Worm (Caenorhabditis elegans): ENCODE data around the gene nlp-35.

Gene nlp-35

DNA sequence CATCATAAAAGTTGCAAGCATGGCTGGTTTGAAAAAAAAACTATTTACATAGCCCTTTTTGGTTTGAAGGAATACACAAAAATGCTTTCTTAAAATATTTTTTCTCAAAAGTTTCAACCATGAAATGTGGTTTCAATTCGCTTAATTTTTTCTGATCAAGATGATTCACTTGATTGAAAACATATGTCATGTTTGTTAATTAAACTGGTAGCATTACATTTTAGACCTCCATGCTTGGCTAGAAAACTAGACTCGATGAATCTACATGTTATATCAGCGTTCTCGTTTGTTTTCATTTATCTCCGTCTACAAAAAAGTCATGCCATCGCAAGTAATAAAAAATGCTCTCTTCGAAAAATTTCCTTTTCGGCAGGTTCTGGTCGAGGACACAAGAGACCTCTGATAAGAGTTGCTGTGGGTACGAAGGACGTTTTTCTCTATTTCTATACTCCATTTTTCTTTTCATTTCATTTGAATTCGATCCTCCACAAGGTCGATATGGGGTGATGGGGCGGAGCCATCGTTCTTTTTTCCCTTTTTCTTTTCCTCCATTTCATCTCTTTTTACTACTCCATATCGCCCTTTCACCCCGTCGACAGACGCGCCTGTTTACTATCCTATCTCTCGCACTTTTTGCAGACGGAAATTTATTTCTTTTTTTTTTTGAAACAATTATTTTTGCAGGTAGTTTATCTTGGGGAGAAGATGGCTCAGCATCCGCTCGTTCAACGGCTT lies 7.1 kb upstream of the nlp-35 start, which contains the start of gene elo-1 (continued):
- peak; percentile 15 for TF ChIP-seq ztf-22 (GFP tag; optimal IDR thresholded peaks at IDR 0.05)
- no peak for TF ChIP-seq him-1 (tag; optimal IDR thresholded peaks at IDR 0.05)
- no peak for TF ChIP-seq F10E7.11 (tag; optimal IDR thresholded peaks at IDR 0.05)
- TF ChIP-seq hrde-1 (tag; optimal IDR thresholded peaks at IDR 0.05; ENCODE audit: borderline replicate concordance), result no peak
- no peak for TF ChIP-seq ceh-91 (GFP tag; IDR thresholded peaks at IDR 0.05)
- TF ChIP-seq F39B2.1 (GFP tag; IDR thresholded peaks at IDR 0.05), result no peak
- no peak for TF ChIP-seq ztf-28 (GFP tag; IDR thresholded peaks at IDR 0.05)
- TF ChIP-seq ceh-79 (tag; optimal IDR thresholded peaks at IDR 0.05), result no peak
- no peak for TF ChIP-seq lsy-27 (tag; optimal IDR thresholded peaks at IDR 0.05; ENCODE audit: borderline replicate concordance, insufficient read depth)
- peak; percentile 41 for TF ChIP-seq attf-5 (GFP tag; optimal IDR thresholded peaks at IDR 0.05)
- TF ChIP-seq pha-4 (tag; optimal IDR thresholded peaks at IDR 0.05), result no peak
- TF ChIP-seq snpc-4 (GFP tag; optimal IDR thresholded peaks at IDR 0.05), result no peak
- peak in 1 of 4 experiments; percentile 26 for TF ChIP-seq snpc-4 (tag; optimal IDR thresholded peaks at IDR 0.05)
- no peak for TF ChIP-seq mxl-1 (tag; optimal IDR thresholded peaks at IDR 0.05)
- no peak for TF ChIP-seq F57A8.1 (GFP tag; optimal IDR thresholded peaks at IDR 0.05)
- no peak for TF ChIP-seq attf-6 (GFP tag; IDR thresholded peaks at IDR 0.05)
- TF ChIP-seq ceh-100 (GFP tag; IDR thresholded peaks at IDR 0.05), result no peak
- TF ChIP-seq sdz-38 (tag; optimal IDR thresholded peaks at IDR 0.05), result no peak
- no peak for TF ChIP-seq snpc-1.3 (tag; optimal IDR thresholded peaks at IDR 0.05; ENCODE audit: insufficient read depth)
- TF ChIP-seq K11D2.4 (GFP tag; IDR thresholded peaks at IDR 0.05), result no peak
- TF ChIP-seq mes-4 (tag; optimal IDR thresholded peaks at IDR 0.05), result no peak
- no peak for TF ChIP-seq chd-7 (tag; optimal IDR thresholded peaks at IDR 0.05)
- TF ChIP-seq B0336.3 (GFP tag; IDR thresholded peaks at IDR 0.05), result peak; percentile 44; the same call in 1 of the 2 replicates
- TF ChIP-seq nhr-80 (tag; optimal IDR thresholded peaks at IDR 0.05), result peak; percentile 98
- TF ChIP-seq C17E4.6 (GFP tag; IDR thresholded peaks at IDR 0.05), result no peak
- TF ChIP-seq lin-26 (GFP tag; IDR thresholded peaks at IDR 0.05), result no peak; the same call in 1 of the 2 replicates
- TF ChIP-seq ceh-27 (GFP tag; optimal IDR thresholded peaks at IDR 0.05), result no peak
- no peak for TF ChIP-seq ztf-6 (GFP tag; IDR thresholded peaks at IDR 0.05)
- peak; percentile 5 for TF ChIP-seq nhr-90 (tag; optimal IDR thresholded peaks at IDR 0.05)
- peak; percentile 67 for TF ChIP-seq dox-1 (GFP tag; IDR thresholded peaks at IDR 0.05)
- TF ChIP-seq sptf-2 (GFP tag; optimal IDR thresholded peaks at IDR 0.05), result no peak
- no peak for TF ChIP-seq ztf-26 (tag; optimal IDR thresholded peaks at IDR 0.05)
- no peak for TF ChIP-seq Y79H2A.3 (GFP tag; conservative IDR thresholded peaks at IDR 0.05)
- TF ChIP-seq Y95B8A.8 (GFP tag; IDR thresholded peaks at IDR 0.05), result no peak
- 0 out of 2 replicates have a peak, but pooled peaks have one; percentile 61 for TF ChIP-seq egl-44 (GFP tag; IDR thresholded peaks at IDR 0.05)
- TF ChIP-seq fkh-3 (tag; optimal IDR thresholded peaks at IDR 0.05), result no peak
- TF ChIP-seq lin-35 (GFP tag; optimal IDR thresholded peaks at IDR 0.05), result no peak
- 0 out of 2 replicates have a peak, but pooled peaks have one; percentile 52 for TF ChIP-seq C06A6.2 (GFP tag; conservative IDR thresholded peaks at IDR 0.05)
- peak; percentile 62; the same call in 1 of the 2 replicates for TF ChIP-seq nfyb-1 (GFP tag; IDR thresholded peaks at IDR 0.05)
- peak; percentile 2 for TF ChIP-seq tbp1 (GFP tag; optimal IDR thresholded peaks at IDR 0.05)
- peak; percentile 1 for TF ChIP-seq atf-7 (tag; optimal IDR thresholded peaks at IDR 0.05)
- TF ChIP-seq madf-10 (tag; optimal IDR thresholded peaks at IDR 0.05), result peak; percentile 14
- 0 out of 2 replicates have a peak, but pooled peaks have one; percentile 13 for TF ChIP-seq Y53G8AR.9 (GFP tag; conservative IDR thresholded peaks at IDR 0.05)
- TF ChIP-seq zim-3 (tag; optimal IDR thresholded peaks at IDR 0.05), result no peak
- TF ChIP-seq lsl-1 (GFP tag; optimal IDR thresholded peaks at IDR 0.05), result no peak
- no peak for TF ChIP-seq D2030.7 (GFP tag; IDR thresholded peaks at IDR 0.05)
- no peak for TF ChIP-seq egl-18 (GFP tag; IDR thresholded peaks at IDR 0.05)
- no peak for TF ChIP-seq F22D6.2 (tag; optimal IDR thresholded peaks at IDR 0.05)

Measured in whole organism, young adult.